Fruit fly (Drosophila melanogaster) whole organism, adult: ENCODE measurements around the gene CG9541.

Source experiments
- CG11617 ChIP-seq: fragments of 200-800 bp; sonication (Bioruptor generic); optimal IDR thresholded peaks from 2 replicates; lab custom pipeline; 2017; ENCODE audit warnings: mild to moderate bottlenecking, missing biosample characterization, missing genetic modification reagents, missing genetic modification characterization
- CG12768 ChIP-seq: fragments of 200-800 bp; sonication (Bioruptor generic); optimal IDR thresholded peaks from 2 replicates; lab custom pipeline; 2017; ENCODE audit warnings: missing biosample characterization, missing genetic modification characterization, mild to moderate bottlenecking, moderate library complexity, missing genetic modification reagents
- CG14711 ChIP-seq: fragments of 200-800 bp; sonication (Bioruptor generic); optimal IDR thresholded peaks from 2 replicates; lab custom pipeline; 2018; ENCODE audit warnings: missing biosample characterization, mild to moderate bottlenecking, missing genetic modification characterization, moderate library complexity
- CG1620 ChIP-seq: fragments of 200-800 bp; sonication (Bioruptor generic); optimal IDR thresholded peaks from 2 replicates; lab custom pipeline; 2016; ENCODE audit warnings: missing biosample characterization, missing genetic modification characterization
- CG33017 ChIP-seq: fragments of 200-800 bp; sonication (Bioruptor generic); optimal IDR thresholded peaks from 2 replicates; lab custom pipeline; 2018; ENCODE audit warnings: missing biosample characterization, mild to moderate bottlenecking, missing genetic modification characterization, moderate library complexity
- CG5204 ChIP-seq: fragments of 200-800 bp; sonication (Bioruptor generic); optimal IDR thresholded peaks from 2 replicates; lab custom pipeline; 2016; ENCODE audit warnings: missing biosample characterization, missing genetic modification characterization
- CG7045 ChIP-seq: fragments of 200-800 bp; sonication (Bioruptor generic); optimal IDR thresholded peaks from 2 replicates; lab custom pipeline; 2017; ENCODE audit warnings: missing biosample characterization, mild to moderate bottlenecking, missing genetic modification characterization
- CG7101 ChIP-seq: fragments of 200-800 bp; sonication (Bioruptor generic); optimal IDR thresholded peaks from 2 replicates; lab custom pipeline; 2018; ENCODE audit warnings: missing biosample characterization, mild to moderate bottlenecking, missing genetic modification characterization, moderate library complexity
- Clk ChIP-seq: fragments of 200-800 bp; sonication (Bioruptor generic); optimal IDR thresholded peaks from 2 replicates; lab custom pipeline; 2017; ENCODE audit warnings: missing biosample characterization, missing genetic modification characterization
- Crg-1 ChIP-seq: fragments of 200-800 bp; sonication (Bioruptor generic); optimal IDR thresholded peaks from 2 replicates; lab custom pipeline; 2016; ENCODE audit warnings: missing biosample characterization, missing genetic modification characterization
- Hr96 ChIP-seq: fragments of 200-800 bp; sonication (Bioruptor generic); optimal IDR thresholded peaks from 2 replicates; lab custom pipeline; 2016; ENCODE audit warnings: missing biosample characterization, missing genetic modification characterization
- Mnt ChIP-seq: fragments of 200-800 bp; sonication (Bioruptor generic); optimal IDR thresholded peaks from 2 replicates; lab custom pipeline; 2016; ENCODE audit warnings: missing biosample characterization, mild to moderate bottlenecking, missing genetic modification characterization
- bab1 ChIP-seq: fragments of 200-800 bp; sonication (Bioruptor generic); optimal IDR thresholded peaks from 3 replicates; lab custom pipeline; 2019; ENCODE audit warnings: missing biosample characterization, mild to moderate bottlenecking, missing genetic modification characterization, moderate library complexity
- cic ChIP-seq: fragments of 200-800 bp; sonication (Bioruptor generic); optimal IDR thresholded peaks from 2 replicates; lab custom pipeline; 2017; ENCODE audit warnings: missing biosample characterization, mild to moderate bottlenecking, missing genetic modification characterization, moderate library complexity
- cnc ChIP-seq, 2 experiments: fragments of >200 bp; optimal IDR thresholded peaks; 2 replicates each; lab custom pipeline; 2017
- kay ChIP-seq: fragments of 200-800 bp; sonication (Bioruptor generic); peaks from one replicate; lab custom pipeline; 2016; ENCODE audit warnings: missing biosample characterization, missing genetic modification characterization, borderline replicate concordance
- ovo ChIP-seq: fragments of 200-800 bp; sonication (Bioruptor generic); optimal IDR thresholded peaks from 2 replicates; lab custom pipeline; 2016; ENCODE audit warnings: missing biosample characterization, missing genetic modification characterization
- pad ChIP-seq: fragments of 200-800 bp; sonication (Bioruptor generic); optimal IDR thresholded peaks from 3 replicates; lab custom pipeline; 2017; ENCODE audit warnings: missing biosample characterization, missing genetic modification characterization, mild to moderate bottlenecking, moderate library complexity, missing genetic modification reagents
- tj ChIP-seq: fragments of 200-800 bp; sonication (Bioruptor generic); optimal IDR thresholded peaks from 3 replicates; lab custom pipeline; 2017; ENCODE audit warnings: missing biosample characterization, mild to moderate bottlenecking, missing genetic modification characterization, moderate library complexity
- toe ChIP-seq: fragments of 200-800 bp; sonication (Bioruptor generic); optimal IDR thresholded peaks from 2 replicates; lab custom pipeline; 2016; ENCODE audit warnings: missing biosample characterization, missing genetic modification characterization

CG9541 gene

DNA sequence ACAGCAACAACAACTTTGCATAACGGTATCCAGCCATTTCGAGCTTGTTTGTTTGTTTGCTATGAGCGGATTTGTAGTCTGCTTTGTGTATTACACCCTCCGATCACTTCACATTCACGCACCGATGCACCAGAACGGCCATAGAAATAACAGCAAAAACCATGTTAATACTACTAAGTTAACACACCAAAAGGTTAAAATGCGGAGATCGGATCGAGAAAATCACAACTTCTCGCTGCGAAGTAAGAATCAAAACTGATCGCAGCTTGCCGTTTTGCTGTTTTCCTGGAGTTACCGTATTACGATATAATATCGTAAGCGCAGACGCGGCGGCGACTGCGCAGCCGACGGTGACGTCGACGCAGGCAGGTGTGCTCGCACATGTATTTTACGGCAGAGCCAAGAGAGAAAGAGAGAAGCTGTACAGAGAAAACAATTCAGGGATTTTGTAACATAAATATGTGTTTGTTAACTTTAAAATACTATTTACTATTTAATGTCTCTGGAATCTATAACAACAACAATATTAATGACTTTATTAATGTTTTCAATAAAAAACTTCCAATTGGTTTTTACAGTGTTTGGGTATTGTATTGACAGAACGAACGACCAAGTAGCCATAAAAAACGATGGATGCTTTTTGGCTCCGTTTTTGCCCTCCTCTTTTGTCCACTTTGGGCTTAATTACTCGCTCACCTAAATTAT lies 9.5 kb upstream of the CG9541 start, which contains the start of gene CG13101:
Gene CG13101, minus strand, starts transcription at position 259 of the 705 bp plus-strand sequence.
- TF ChIP-seq CG5204 (GFP tag; lab: Kevin White, UChicago) (peak; percentile 53), bab1 (peak; percentile 89), Crg-1 (GFP tag; lab: Kevin White, UChicago) (peak; percentile 63), CG7045 (peak; percentile 52), ovo (GFP tag; lab: Kevin White, UChicago) (peak; percentile 73), Mnt (GFP tag; lab: Kevin White, UChicago) (peak; percentile 54), CG12768 (peak; percentile 31), CG7101 (tag; lab: Kevin White, UChicago) (peak; percentile 84), CG14711 (tag; lab: Kevin White, UChicago) (peak; percentile 79), toe (GFP tag; lab: Kevin White, UChicago) (no peak), Hr96 (GFP tag; lab: Kevin White, UChicago) (no peak), Clk (no peak), CG11617 (GFP tag; lab: Kevin White, UChicago) (peak; percentile 64), tj (peak; percentile 57), pad (GFP tag; lab: Kevin White, UChicago) (peak; percentile 42), kay (GFP tag; lab: Kevin White, UChicago) (no peak), CG1620 (peak; percentile 46), cic (GFP tag; lab: Kevin White, UChicago) (no peak), CG33017 (tag; lab: Kevin White, UChicago) (peak; percentile 63), cnc (optimal IDR thresholded peaks at IDR 0.05; lab: Kevin White, UChicago) (no peak)

DNA sequence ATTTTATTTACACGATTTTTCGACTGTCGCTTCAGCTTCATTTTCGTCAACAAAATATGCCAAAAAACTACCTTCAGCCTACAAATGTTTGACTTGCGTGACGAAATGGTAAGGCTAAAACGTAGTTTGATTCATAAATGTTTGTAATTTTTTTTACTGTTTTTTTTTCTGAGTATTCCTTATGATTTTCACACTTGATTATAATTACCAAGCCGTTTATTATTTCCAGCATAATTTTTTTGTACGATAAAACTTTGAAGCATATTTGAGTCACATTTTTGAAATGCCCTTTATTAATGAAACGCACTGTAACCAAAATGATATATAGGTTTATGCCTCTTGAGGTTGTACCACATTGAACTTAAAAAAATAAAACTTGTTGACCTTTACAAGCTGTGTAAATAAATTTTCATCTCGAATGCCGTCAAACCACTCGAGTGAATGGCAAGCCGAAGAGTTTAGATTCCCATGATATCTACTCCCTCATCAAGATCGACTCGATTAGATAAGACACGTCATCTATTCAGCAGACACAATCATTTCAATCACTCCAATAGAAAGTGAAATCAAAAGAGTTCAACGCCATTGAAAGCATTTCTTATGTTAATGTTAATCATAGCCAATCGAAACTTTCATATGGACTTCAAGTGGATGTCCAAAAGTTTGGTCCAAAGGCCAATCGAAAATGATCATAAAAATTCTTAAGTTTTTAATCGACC lies 7.5 kb upstream of the CG9541 start:
- TF ChIP-seq bab1 (no peak), Hr96 (GFP tag; lab: Kevin White, UChicago) (no peak), kay (GFP tag; lab: Kevin White, UChicago) (no peak)

- no peak for TF ChIP-seq CG11617 (GFP tag; lab: Kevin White, UChicago)
- TF ChIP-seq kay (GFP tag; lab: Kevin White, UChicago), result peak; percentile 69
- TF ChIP-seq CG5204 (GFP tag; lab: Kevin White, UChicago), result no peak
These were observed 5.1 kb upstream of the CG9541 start, which contains the start of gene CG18662 for dm6 chr2L:8980359-8980758. TSS of gene CG18662 (plus strand) at chr2L:8980659.

DNA sequence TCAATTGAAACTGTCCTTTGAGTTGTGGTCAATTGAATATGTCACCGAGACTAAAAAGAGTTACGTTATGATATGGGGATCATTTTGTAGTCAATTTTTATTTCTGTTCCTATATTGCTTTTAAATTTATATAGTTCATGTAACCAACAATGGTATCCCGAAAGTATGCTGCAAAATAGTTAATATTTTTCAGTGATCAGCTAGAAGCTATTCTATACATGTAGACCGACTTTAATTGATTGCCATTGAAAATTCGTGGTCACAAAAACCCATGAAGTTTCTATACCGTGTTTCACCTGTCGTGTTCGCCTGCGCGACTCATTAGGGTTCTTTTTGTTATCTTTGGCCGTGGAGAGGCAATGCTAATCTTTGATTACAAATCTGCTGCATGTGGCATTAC lies 722 bp downstream of the CG9541 start:
- TF ChIP-seq tj (no peak), CG1620 (no peak), CG14711 (tag; lab: Kevin White, UChicago) (no peak), ovo (GFP tag; lab: Kevin White, UChicago) (no peak), Clk (no peak), Crg-1 (GFP tag; lab: Kevin White, UChicago) (no peak), CG33017 (tag; lab: Kevin White, UChicago) (no peak), cnc (optimal IDR thresholded peaks at IDR 0.05; lab: Kevin White, UChicago) (no peak), Hr96 (GFP tag; lab: Kevin White, UChicago) (no peak), kay (GFP tag; lab: Kevin White, UChicago) (no peak), Mnt (GFP tag; lab: Kevin White, UChicago) (no peak), CG7045 (no peak), bab1 (no peak), pad (GFP tag; lab: Kevin White, UChicago) (no peak), CG5204 (GFP tag; lab: Kevin White, UChicago) (no peak), cic (GFP tag; lab: Kevin White, UChicago) (no peak), toe (GFP tag; lab: Kevin White, UChicago) (no peak), CG11617 (GFP tag; lab: Kevin White, UChicago) (no peak), CG12768 (no peak), CG7101 (tag; lab: Kevin White, UChicago) (no peak)

DNA sequence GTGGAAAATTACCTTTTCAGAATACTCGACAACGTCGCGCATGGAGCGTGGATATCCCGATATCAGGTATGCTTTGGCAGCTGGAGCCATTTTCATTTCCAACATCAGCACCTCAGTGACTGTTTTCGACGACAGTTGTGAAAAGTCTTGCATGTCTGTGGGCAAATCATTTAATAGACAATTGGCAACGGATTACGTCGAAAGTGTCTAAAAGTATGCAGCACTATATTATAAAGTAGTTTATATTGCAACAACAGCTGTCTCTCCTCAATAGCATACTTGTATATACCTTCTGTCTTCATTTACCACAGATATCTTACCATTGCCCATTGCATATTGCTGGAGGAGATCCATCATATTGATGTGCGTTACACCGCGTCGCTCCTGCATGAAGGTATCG lies 2.3 kb downstream of the CG9541 start:
- TF ChIP-seq Hr96 (GFP tag; lab: Kevin White, UChicago) (no peak), tj (no peak), CG7101 (tag; lab: Kevin White, UChicago) (no peak), ovo (GFP tag; lab: Kevin White, UChicago) (no peak), pad (GFP tag; lab: Kevin White, UChicago) (no peak), Mnt (GFP tag; lab: Kevin White, UChicago) (no peak), CG5204 (GFP tag; lab: Kevin White, UChicago) (no peak), cnc (optimal IDR thresholded peaks at IDR 0.05; lab: Kevin White, UChicago) (no peak), CG7045 (no peak), kay (GFP tag; lab: Kevin White, UChicago) (no peak), CG12768 (no peak), CG33017 (tag; lab: Kevin White, UChicago) (no peak), cic (GFP tag; lab: Kevin White, UChicago) (no peak), bab1 (no peak)

DNA sequence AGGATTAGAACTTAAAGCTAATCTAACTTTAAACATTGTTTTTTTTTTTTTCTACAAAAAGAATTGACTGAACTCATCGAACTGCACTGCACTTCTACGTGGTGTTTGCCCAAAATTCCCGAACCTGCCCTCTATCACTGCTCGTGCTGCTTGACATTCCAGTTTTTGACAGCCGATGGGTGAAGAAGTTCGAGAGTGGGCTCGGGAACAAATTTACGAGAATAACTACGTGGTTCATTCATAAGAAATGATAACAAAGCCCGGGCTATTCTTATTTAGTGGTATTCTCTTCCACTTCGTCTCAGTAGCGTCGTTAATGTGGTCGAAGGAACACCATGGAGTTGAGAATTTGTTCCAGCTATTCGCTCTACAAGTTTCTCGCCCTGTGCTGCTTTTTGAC lies 8.0 kb downstream of the CG9541 start, which contains the start of gene CG18088:
Gene CG18088, plus strand, starts transcription at position 301 of the 400 bp plus-strand sequence.
- no peak for TF ChIP-seq cic (GFP tag; lab: Kevin White, UChicago)
